Worm (Caenorhabditis elegans) whole organism, L4 larva: ENCODE data around the gene sru-20.
A peak's percentile ranks its signal among the peaks of the same experiment; 100 is the strongest.

Experiments used
- D1046.2 ChIP-seq: fragments of 200-800 bp; sonication (Bioruptor generic); IDR thresholded peaks from 2 replicates; pipeline ENCODE4 v1.3.6; 2022; ENCODE audit warnings: missing genetic modification characterization, missing compliant biosample characterization
- F10B5.3 ChIP-seq: sonication (generic microtip); optimal IDR thresholded peaks from 2 replicates; lab custom pipeline; 2016; ENCODE audit warnings: mild to moderate bottlenecking, missing genetic modification characterization, missing compliant biosample characterization
- F44E2.7 ChIP-seq: fragments of 200-800 bp; sonication (Bioruptor generic); IDR thresholded peaks from 2 replicates; pipeline ENCODE4 v2.1.2; 2022; ENCODE audit warnings: missing genetic modification characterization, missing compliant biosample characterization
- F49E8.2 ChIP-seq: sonication (generic microtip); optimal IDR thresholded peaks from 2 replicates; lab custom pipeline; 2016; ENCODE audit warnings: missing compliant biosample characterization, mild to moderate bottlenecking, missing genetic modification characterization, borderline replicate concordance
- R02D3.7 ChIP-seq: fragments of 150-350 bp; sonication (generic microtip); optimal IDR thresholded peaks from 3 replicates; lab custom pipeline; 2014; ENCODE audit warnings: missing biosample characterization, missing genetic modification characterization
- T20F7.1 ChIP-seq: fragments of 200-800 bp; sonication (Bioruptor generic); optimal IDR thresholded peaks from 2 replicates; lab custom pipeline; 2018; ENCODE audit warnings: mild to moderate bottlenecking, missing genetic modification characterization, missing compliant biosample characterization
- T26A8.4 ChIP-seq: fragments of 200-800 bp; sonication (Bioruptor generic); IDR thresholded peaks from 2 replicates; pipeline ENCODE4 v1.3.6; 2022; ENCODE audit warnings: missing genetic modification characterization, missing compliant biosample characterization
- Y75B8A.6 ChIP-seq: fragments of 200-800 bp; sonication (Bioruptor generic); IDR thresholded peaks from 2 replicates; pipeline ENCODE4 v1.3.6; 2022; ENCODE audit warnings: missing genetic modification reagents, missing genetic modification characterization, missing compliant biosample characterization
- ZK337.2 ChIP-seq: fragments of 200-800 bp; sonication (Bioruptor generic); IDR thresholded peaks from 2 replicates; pipeline ENCODE4 v1.3.6; 2022; ENCODE audit warnings: missing genetic modification reagents, missing genetic modification characterization, missing compliant biosample characterization
- aha-1 ChIP-seq: fragments of 150-350 bp; peaks from one replicate; lab custom pipeline; 2014; ENCODE audit warnings: missing biosample characterization, missing genetic modification characterization
- aly-2 ChIP-seq: sonication (generic microtip); optimal IDR thresholded peaks from 2 replicates; lab custom pipeline; 2018; ENCODE audit warnings: missing biosample characterization, missing genetic modification characterization
- ceh-20 ChIP-seq: fragments of 200-800 bp; sonication (Bioruptor generic); IDR thresholded peaks from 2 replicates; pipeline ENCODE4 v1.3.6; 2022; ENCODE audit warnings: missing genetic modification reagents, missing genetic modification characterization, missing compliant biosample characterization
- ceh-28 ChIP-seq: fragments of 150-350 bp; optimal IDR thresholded peaks from 2 replicates; lab custom pipeline; 2014; ENCODE audit warnings: missing biosample characterization, missing genetic modification reagents, missing genetic modification characterization
- daf-16 ChIP-seq, 3 experiments: sonication (generic microtip); optimal IDR thresholded peaks; 2 replicates each; lab custom pipeline; 2016 to 2017; ENCODE audit warnings: missing genetic modification characterization in 3 of 3, missing genetic modification reagents in 3 of 3, mild to moderate bottlenecking in 2 of 3, missing compliant biosample characterization in 2 of 3, missing biosample characterization in 1 of 3, moderate library complexity in 1 of 3
- daf-19 ChIP-seq: fragments of 200-800 bp; sonication (Bioruptor generic); conservative IDR thresholded peaks from 2 replicates; pipeline ENCODE4 v1.3.6; 2022; ENCODE audit warnings: missing genetic modification characterization, missing compliant biosample characterization
- dmd-8 ChIP-seq: fragments of 200-800 bp; sonication (Bioruptor generic); IDR thresholded peaks from 2 replicates; pipeline ENCODE4 v1.3.6; 2022; ENCODE audit warnings: missing genetic modification characterization, missing compliant biosample characterization
- dpl-1 ChIP-seq: fragments of 150-350 bp; optimal IDR thresholded peaks from 2 replicates; lab custom pipeline; 2014; ENCODE audit warnings: missing biosample characterization, missing genetic modification reagents, missing genetic modification characterization
- egl-27 ChIP-seq: sonication (generic microtip); optimal IDR thresholded peaks from 3 replicates; lab custom pipeline; 2017; ENCODE audit warnings: missing biosample characterization, missing genetic modification reagents, missing genetic modification characterization
- fkh-10 ChIP-seq: fragments of 150-350 bp; optimal IDR thresholded peaks from 2 replicates; lab custom pipeline; 2014; ENCODE audit warnings: missing biosample characterization, missing genetic modification reagents, missing genetic modification characterization
- gei-8 ChIP-seq: fragments of 200-800 bp; sonication (Bioruptor generic); optimal IDR thresholded peaks from 2 replicates; lab custom pipeline; 2018; ENCODE audit warnings: mild to moderate bottlenecking, missing genetic modification characterization, missing compliant biosample characterization
- hlh-11 ChIP-seq: fragments of 200-800 bp; sonication (Bioruptor generic); optimal IDR thresholded peaks from 2 replicates; lab custom pipeline; 2018; ENCODE audit warnings: mild to moderate bottlenecking, missing genetic modification characterization, missing compliant biosample characterization
- hlh-30 ChIP-seq: sonication (generic microtip); optimal IDR thresholded peaks from 2 replicates; lab custom pipeline; 2017; ENCODE audit warnings: antibody characterized with exemption, mild to moderate bottlenecking, missing genetic modification characterization, missing compliant biosample characterization; ENCODE audit not compliant: insufficient read depth
- hmg-1.1 ChIP-seq: fragments of 200-800 bp; sonication (Bioruptor generic); IDR thresholded peaks from 2 replicates; pipeline ENCODE4 v1.3.6; 2022; ENCODE audit warnings: missing genetic modification reagents, missing genetic modification characterization, missing compliant biosample characterization
- mes-2 ChIP-seq: sonication (generic microtip); optimal IDR thresholded peaks from 2 replicates; lab custom pipeline; 2016; ENCODE audit warnings: missing genotype, mild to moderate bottlenecking, missing genetic modification characterization, missing compliant biosample characterization; ENCODE audit not compliant: poor library complexity, severe bottlenecking
- mxl-2 ChIP-seq: fragments of 200-800 bp; sonication (Bioruptor generic); conservative IDR thresholded peaks from 2 replicates; pipeline ENCODE4 v1.3.6; 2022; ENCODE audit warnings: missing genetic modification reagents, missing genetic modification characterization, missing compliant biosample characterization
- mxl-3 ChIP-seq: fragments of 200-800 bp; sonication (Bioruptor generic); optimal IDR thresholded peaks from 2 replicates; lab custom pipeline; 2018; ENCODE audit warnings: mild to moderate bottlenecking, missing genetic modification characterization, missing compliant biosample characterization
- nhr-25 ChIP-seq: sonication (generic microtip); optimal IDR thresholded peaks from 2 replicates; lab custom pipeline; 2017; ENCODE audit warnings: missing genetic modification characterization, mild to moderate bottlenecking, missing compliant biosample characterization, antibody characterized with exemption, moderate library complexity, borderline replicate concordance; ENCODE audit not compliant: insufficient read depth
- nhr-28 ChIP-seq: fragments of 150-350 bp; optimal IDR thresholded peaks from 2 replicates; lab custom pipeline; 2014; ENCODE audit warnings: missing biosample characterization, missing genetic modification characterization
- nhr-48 ChIP-seq: sonication (generic microtip); optimal IDR thresholded peaks from 2 replicates; lab custom pipeline; 2016; ENCODE audit warnings: mild to moderate bottlenecking, missing genetic modification characterization, missing compliant biosample characterization
- nhr-6 ChIP-seq: fragments of 150-350 bp; optimal IDR thresholded peaks from 2 replicates; lab custom pipeline; 2014; ENCODE audit warnings: missing biosample characterization, missing genetic modification characterization
- nhr-77 ChIP-seq: fragments of 150-350 bp; optimal IDR thresholded peaks from 2 replicates; lab custom pipeline; 2014; ENCODE audit warnings: missing biosample characterization, missing genetic modification characterization
- php-3 ChIP-seq: fragments of 200-800 bp; sonication (Bioruptor generic); IDR thresholded peaks from 2 replicates; pipeline ENCODE4 v1.3.6; 2022; ENCODE audit warnings: missing genetic modification reagents, missing genetic modification characterization, missing compliant biosample characterization
- sdz-12 ChIP-seq: fragments of 200-800 bp; sonication (Bioruptor generic); optimal IDR thresholded peaks from 2 replicates; lab custom pipeline; 2018; ENCODE audit warnings: mild to moderate bottlenecking, missing genetic modification characterization, missing compliant biosample characterization
- snpc-1.2 ChIP-seq: fragments of 200-800 bp; sonication (Bioruptor generic); IDR thresholded peaks from 2 replicates; pipeline ENCODE4 v1.3.6; 2022; ENCODE audit warnings: missing genetic modification reagents, missing genetic modification characterization, missing compliant biosample characterization
- vab-7 ChIP-seq: fragments of 200-800 bp; sonication (Bioruptor generic); IDR thresholded peaks from 2 replicates; pipeline ENCODE4 v1.3.6; 2022; ENCODE audit warnings: missing genetic modification reagents, missing genetic modification characterization, missing compliant biosample characterization
- zfp-2 ChIP-seq: sonication (generic microtip); optimal IDR thresholded peaks from 2 replicates; lab custom pipeline; 2016; ENCODE audit warnings: mild to moderate bottlenecking, missing genetic modification characterization, missing compliant biosample characterization
- zfp-3 ChIP-seq: fragments of 200-800 bp; sonication (Bioruptor generic); conservative IDR thresholded peaks from 2 replicates; pipeline ENCODE4 v1.3.6; 2022; ENCODE audit warnings: missing genetic modification reagents, missing genetic modification characterization, missing compliant biosample characterization
- ztf-7 ChIP-seq: fragments of 150-350 bp; optimal IDR thresholded peaks from 2 replicates; lab custom pipeline; 2014; ENCODE audit warnings: missing biosample characterization, missing genetic modification characterization

The sru-20 gene

DNA sequence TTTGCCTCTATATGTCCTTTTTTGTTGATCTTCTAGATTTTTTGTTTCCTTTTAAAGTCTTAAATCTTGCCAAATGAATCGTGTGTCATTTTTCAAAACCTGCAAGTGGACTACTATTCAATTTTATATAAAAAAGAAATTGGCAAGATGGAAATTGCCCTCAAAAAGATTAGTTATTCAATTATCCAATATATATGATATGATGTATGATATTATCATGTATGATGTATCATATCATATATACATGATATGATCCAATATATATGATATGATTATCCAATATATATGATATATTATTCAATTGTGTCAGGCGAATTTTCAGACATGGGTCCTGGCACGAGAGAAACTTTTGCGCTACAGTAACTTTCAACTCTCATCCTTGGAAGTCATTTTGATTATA lies at the start of gene sru-20:
sru-20 (plus strand) TSS at position 301 of the 400 bp plus-strand sequence.
- TF ChIP-seq snpc-1.2 (GFP tag; lab: Robert Waterston, UW) (no peak), T26A8.4 (GFP tag; lab: Robert Waterston, UW) (no peak), ztf-7 (tag; lab: Kevin White, UChicago) (no peak), nhr-77 (no peak), nhr-48 (tag; lab: Kevin White, UChicago) (no peak)
- TF ChIP-seq, all 104 proteins: peak for 0

DNA sequence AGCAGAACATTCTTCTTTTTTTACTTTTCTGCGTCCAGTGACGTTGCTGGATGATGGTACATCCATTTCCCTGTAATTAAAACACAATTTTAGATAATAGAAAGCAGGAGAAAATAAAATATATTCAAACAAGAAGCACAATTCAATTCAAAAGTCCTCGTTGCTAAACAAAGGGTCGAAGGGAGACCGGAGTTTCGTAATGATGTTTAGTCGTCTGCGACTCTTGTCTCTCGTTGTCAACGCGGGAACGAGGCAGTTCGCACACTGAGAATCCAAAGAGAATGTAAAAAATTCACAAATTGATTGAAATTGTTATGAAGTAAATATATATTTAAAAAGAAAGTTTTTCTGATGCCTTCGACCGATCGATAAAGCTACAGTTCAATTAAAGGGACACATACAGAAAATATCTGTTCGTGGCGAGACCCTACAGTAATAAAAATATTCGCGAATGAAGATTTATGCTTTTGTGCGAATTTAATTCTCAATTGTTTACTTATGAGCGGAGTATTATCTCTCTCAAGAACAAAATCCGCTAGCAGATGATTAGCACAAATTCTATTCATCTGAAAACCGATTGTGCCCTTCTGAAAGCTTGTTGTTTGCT lies 44.0 kb upstream of the sru-20 start, which contains the start of gene dpy-26:
dpy-26 (minus strand) TSS at position 111 of the 607 bp plus-strand sequence.
- TF ChIP-seq aly-2 = no peak
- TF ChIP-seq nhr-25 (tag; lab: Kevin White, UChicago) = no peak
- TF ChIP-seq vab-7 = no peak
- TF ChIP-seq aha-1 (tag; lab: Kevin White, UChicago) = no peak
- TF ChIP-seq nhr-77 = no peak
- no peak for TF ChIP-seq F44E2.7 (GFP tag; lab: Robert Waterston, UW)
- no peak for TF ChIP-seq php-3 (GFP tag; lab: Robert Waterston, UW)
- TF ChIP-seq ceh-20 (GFP tag; lab: Robert Waterston, UW) = no peak
- TF ChIP-seq F10B5.3 (tag; lab: Kevin White, UChicago) = no peak
- no peak for TF ChIP-seq hlh-30 (tag; lab: Kevin White, UChicago)
- TF ChIP-seq mes-2 (tag; lab: Kevin White, UChicago) = peak; percentile 60
- TF ChIP-seq F49E8.2 (tag; lab: Kevin White, UChicago) = peak; percentile 20
- no peak for TF ChIP-seq ZK337.2 (GFP tag; lab: Robert Waterston, UW)
- TF ChIP-seq Y75B8A.6 (GFP tag; lab: Robert Waterston, UW) = no peak
- TF ChIP-seq D1046.2 (GFP tag; lab: Robert Waterston, UW) = no peak
- no peak for TF ChIP-seq R02D3.7 (tag; lab: Kevin White, UChicago)
- no peak for TF ChIP-seq mxl-2 (GFP tag; lab: Robert Waterston, UW)
- TF ChIP-seq hmg-1.1 (GFP tag; lab: Robert Waterston, UW) = no peak
- no peak for TF ChIP-seq hlh-11 (tag; lab: Kevin White, UChicago)
- TF ChIP-seq ztf-7 (tag; lab: Kevin White, UChicago) = no peak
- TF ChIP-seq zfp-2 = no peak
- no peak for TF ChIP-seq nhr-28 (tag; lab: Kevin White, UChicago)
- no peak for TF ChIP-seq nhr-6
- TF ChIP-seq ceh-28 (tag; lab: Kevin White, UChicago) = no peak
- TF ChIP-seq egl-27 (tag; lab: Kevin White, UChicago) = no peak
- TF ChIP-seq T20F7.1 = peak; percentile 95
- peak; percentile 3 for TF ChIP-seq fkh-10 (GFP tag; lab: Kevin White, UChicago)
- TF ChIP-seq dmd-8 = no peak
- TF ChIP-seq gei-8 (GFP tag; lab: Kevin White, UChicago) = no peak
- no peak for TF ChIP-seq mxl-3 (GFP tag; lab: Kevin White, UChicago)
- TF ChIP-seq daf-16 (GFP tag; optimal IDR thresholded peaks at IDR 0.05; lab: Kevin White, UChicago) = no peak
- no peak for TF ChIP-seq daf-16 (tag; optimal IDR thresholded peaks at IDR 0.05; lab: Kevin White, UChicago)
- no peak for TF ChIP-seq zfp-3 (GFP tag; lab: Robert Waterston, UW)
- no peak for TF ChIP-seq daf-19 (GFP tag; lab: Robert Waterston, UW)
- peak; percentile 45 for TF ChIP-seq dpl-1 (GFP tag; lab: Kevin White, UChicago)
- TF ChIP-seq sdz-12 (GFP tag; lab: Kevin White, UChicago) = no peak
